Fruit fly (Drosophila melanogaster): Measurements from ENCODE around the gene CG7407.

- TF ChIP-seq Sin3A (optimal IDR thresholded peaks at IDR 0.05) = no peak
- no peak for TF ChIP-seq h (optimal IDR thresholded peaks at IDR 0.05)
- TF ChIP-seq psq (optimal IDR thresholded peaks at IDR 0.05) = no peak
- no peak for TF ChIP-seq ttk (optimal IDR thresholded peaks at IDR 0.05)
- no peak for TF ChIP-seq insv (optimal IDR thresholded peaks at IDR 0.05)
- TF ChIP-seq Myc (optimal IDR thresholded peaks at IDR 0.05) = no peak
These were observed 3.8 kb upstream of the CG7407 start for dm6 chr3L:21819497-21819896.

Measured in Kc167 (cell line).